Fruit fly (Drosophila melanogaster): ENCODE data around the gene CG1582.

dm6 chrX:10869045-10869444 is 30.1 kb downstream of the CG1582 start, which contains the start of gene CG2157:
- no peak for TF ChIP-seq CG4360 (GFP tag; IDR thresholded peaks at IDR 0.05)
- TF ChIP-seq pho (GFP tag; optimal IDR thresholded peaks at IDR 0.05): no peak
- no peak for TF ChIP-seq Hr3 (GFP tag; optimal IDR thresholded peaks at IDR 0.05)
- TF ChIP-seq CG30431 (GFP tag; optimal IDR thresholded peaks at IDR 0.05): no peak
- no peak for TF ChIP-seq vfl (GFP tag; optimal IDR thresholded peaks at IDR 0.05)
- no peak for TF ChIP-seq Gug (GFP tag; IDR thresholded peaks at IDR 0.05)
- TF ChIP-seq CG12155 (GFP tag; optimal IDR thresholded peaks at IDR 0.05): no peak
- TF ChIP-seq CG33213 (GFP tag; optimal IDR thresholded peaks at IDR 0.05): no peak
- TF ChIP-seq CG4707 (GFP tag; optimal IDR thresholded peaks at IDR 0.05): no peak
- TF ChIP-seq pita (GFP tag; optimal IDR thresholded peaks at IDR 0.05): no peak
- TF ChIP-seq CG8924 (tag; optimal IDR thresholded peaks at IDR 0.05): no peak
- no peak for TF ChIP-seq Mrtf (GFP tag; IDR thresholded peaks at IDR 0.05)
- no peak for TF ChIP-seq aop (GFP tag; IDR thresholded peaks at IDR 0.05)

Data from whole organism, embryonic.